Fruit fly (Drosophila melanogaster): ENCODE data around the gene CG14563.

The CG14563 gene

dm6 chr3L:21824725-21825353 is 17.3 kb downstream of the CG14563 start, which contains the start of gene eIF2A (continued):
- peak; percentile 33; the same call in 1 of the 2 replicates for TF ChIP-seq E2f1 (GFP tag; IDR thresholded peaks at IDR 0.05)
- peak; percentile 39; the same call in 1 of the 2 replicates for TF ChIP-seq gsb (GFP tag; IDR thresholded peaks at IDR 0.05)
- TF ChIP-seq CG1529 (GFP tag; optimal IDR thresholded peaks at IDR 0.05): no peak
- TF ChIP-seq CG4707 (GFP tag; optimal IDR thresholded peaks at IDR 0.05): peak; percentile 2
- TF ChIP-seq ssp (GFP tag; IDR thresholded peaks at IDR 0.05): no peak
- peak; percentile 71 for TF ChIP-seq CG17829 (tag; optimal IDR thresholded peaks at IDR 0.05)
- no peak for TF ChIP-seq CG2875 (GFP tag; optimal IDR thresholded peaks at IDR 0.05)
- no peak for TF ChIP-seq Lim3 (GFP tag; IDR thresholded peaks at IDR 0.05)
- TF ChIP-seq eyg (GFP tag; optimal IDR thresholded peaks at IDR 0.05): peak; percentile 36
- no peak for TF ChIP-seq Stat92E (GFP tag; optimal IDR thresholded peaks at IDR 0.05)
- TF ChIP-seq sob (GFP tag; IDR thresholded peaks at IDR 0.05): peak; percentile 89
- peak; percentile 51 for TF ChIP-seq Mes4 (GFP tag; optimal IDR thresholded peaks at IDR 0.05)
- TF ChIP-seq hbn (GFP tag; IDR thresholded peaks at IDR 0.05; ENCODE audit: partially characterized antibody): peak; percentile 72
- TF ChIP-seq ems (GFP tag; optimal IDR thresholded peaks at IDR 0.05): peak; percentile 62
- no peak for TF ChIP-seq h (optimal IDR thresholded peaks at IDR 0.05)
- TF ChIP-seq CG30403 (GFP tag; optimal IDR thresholded peaks at IDR 0.05): peak; percentile 56
- TF ChIP-seq sc (optimal IDR thresholded peaks at IDR 0.05): no peak
- TF ChIP-seq sc (GFP tag; optimal IDR thresholded peaks at IDR 0.05): no peak
- no peak for TF ChIP-seq Ravus (GFP tag; IDR thresholded peaks at IDR 0.05)
- no peak for TF ChIP-seq CG8765 (GFP tag; IDR thresholded peaks at IDR 0.05)
- no peak for TF ChIP-seq ro (GFP tag; IDR thresholded peaks at IDR 0.05)
- peak; percentile 40; the same call in 1 of the 3 replicates for TF ChIP-seq Optix (GFP tag; IDR thresholded peaks at IDR 0.05)
- no peak for TF ChIP-seq CG11560 (tag; IDR thresholded peaks at IDR 0.05)
- TF ChIP-seq ftz-f1 (GFP tag; optimal IDR thresholded peaks at IDR 0.05): peak; percentile 90
- TF ChIP-seq Dip2 (GFP tag; IDR thresholded peaks at IDR 0.05): no peak
- no peak for TF ChIP-seq ab (GFP tag; optimal IDR thresholded peaks at IDR 0.05)
- TF ChIP-seq gsb-n (tag; optimal IDR thresholded peaks at IDR 0.05): peak; percentile 99
- peak; percentile 63 for TF ChIP-seq CG8290 (GFP tag; optimal IDR thresholded peaks at IDR 0.05)
- peak; percentile 59 to 96 for TF ChIP-seq CG8290 (tag; optimal IDR thresholded peaks at IDR 0.05)
- no peak for TF ChIP-seq odd (GFP tag; optimal IDR thresholded peaks at IDR 0.05)
- TF ChIP-seq Hr39 (optimal IDR thresholded peaks at IDR 0.05): no peak
- no peak for TF ChIP-seq CG16815 (GFP tag; optimal IDR thresholded peaks at IDR 0.05)
- peak; percentile 50 for TF ChIP-seq CG3281 (GFP tag; optimal IDR thresholded peaks at IDR 0.05)
- peak; percentile 75 for TF ChIP-seq Hmr (GFP tag; optimal IDR thresholded peaks at IDR 0.05)
- peak; percentile 68 for TF ChIP-seq Xbp1 (GFP tag; optimal IDR thresholded peaks at IDR 0.05)
- TF ChIP-seq CG13624 (GFP tag; optimal IDR thresholded peaks at IDR 0.05): peak; percentile 85
- no peak for TF ChIP-seq D19A (tag; optimal IDR thresholded peaks at IDR 0.05)
- TF ChIP-seq lola (GFP tag; optimal IDR thresholded peaks at IDR 0.05): no peak
- no peak for TF ChIP-seq pan (optimal IDR thresholded peaks at IDR 0.05)
- TF ChIP-seq pan (GFP tag; optimal IDR thresholded peaks at IDR 0.05 in 1 of 2, IDR thresholded peaks at IDR 0.05 in 1 of 2): peak in 1 of 2 experiments; percentile 37
- no peak for TF ChIP-seq dmrt99B (tag; optimal IDR thresholded peaks at IDR 0.05)
- peak; percentile 25 for TF ChIP-seq CG7839 (tag; optimal IDR thresholded peaks at IDR 0.05)
- TF ChIP-seq CTCF (GFP tag; optimal IDR thresholded peaks at IDR 0.05): peak; percentile 33
- no peak for TF ChIP-seq CG4404 (GFP tag; IDR thresholded peaks at IDR 0.05)
- 0 out of 2 replicates have a peak, but pooled peaks have one; percentile 48 for TF ChIP-seq toy (GFP tag; IDR thresholded peaks at IDR 0.05)
- peak; percentile 43 for TF ChIP-seq Bdp1 (GFP tag; optimal IDR thresholded peaks at IDR 0.05)
- TF ChIP-seq CG12219 (GFP tag; optimal IDR thresholded peaks at IDR 0.05): no peak
- peak; percentile 85 for TF ChIP-seq her (GFP tag; optimal IDR thresholded peaks at IDR 0.05)
- TF ChIP-seq Fer1 (GFP tag; optimal IDR thresholded peaks at IDR 0.05): peak; percentile 72
- TF ChIP-seq CG14965 (GFP tag; optimal IDR thresholded peaks at IDR 0.05; ENCODE audit: borderline replicate concordance): no peak
- TF ChIP-seq gro (GFP tag; optimal IDR thresholded peaks at IDR 0.05): peak; percentile 57
- peak; percentile 15 for TF ChIP-seq CG7556 (GFP tag; optimal IDR thresholded peaks at IDR 0.05)
- peak; percentile 49; the same call in 1 of the 2 replicates for TF ChIP-seq CG31224 (GFP tag; IDR thresholded peaks at IDR 0.05)

Measured in whole organism, embryonic.